Worm (Caenorhabditis elegans) whole organism, L1 larva: ENCODE data around the gene drd-5.

Source experiments
- aly-2 ChIP-seq: fragments of 150-350 bp; optimal IDR thresholded peaks from 2 replicates; lab custom pipeline; 2014; ENCODE audit warnings: missing biosample characterization, missing genetic modification characterization
- fos-1 ChIP-seq: fragments of 150-350 bp; optimal IDR thresholded peaks from 2 replicates; lab custom pipeline; 2014; ENCODE audit warnings: missing biosample characterization, missing genetic modification characterization
- nhr-11 ChIP-seq: fragments of 150-350 bp; optimal IDR thresholded peaks from 2 replicates; lab custom pipeline; 2014; ENCODE audit warnings: missing biosample characterization, missing genetic modification characterization
- nhr-77 ChIP-seq: fragments of 150-350 bp; optimal IDR thresholded peaks from 2 replicates; lab custom pipeline; 2014; ENCODE audit warnings: missing biosample characterization, missing genetic modification characterization
- rnt-1 ChIP-seq: sonication (generic microtip); optimal IDR thresholded peaks from 2 replicates; lab custom pipeline; 2016; ENCODE audit warnings: mild to moderate bottlenecking, missing genetic modification characterization, moderate library complexity, missing compliant biosample characterization
- skn-1 ChIP-seq: fragments of 150-350 bp; optimal IDR thresholded peaks from 2 replicates; lab custom pipeline; 2014; ENCODE audit warnings: missing biosample characterization, missing genetic modification characterization
- tbx-2 ChIP-seq: sonication (generic microtip); optimal IDR thresholded peaks from 2 replicates; lab custom pipeline; 2016; ENCODE audit warnings: missing genetic modification characterization, missing compliant biosample characterization
- xbp-1 ChIP-seq: sonication (generic microtip); optimal IDR thresholded peaks from 2 replicates; lab custom pipeline; 2016; ENCODE audit warnings: missing genetic modification characterization, missing compliant biosample characterization
- ztf-11 ChIP-seq, 2 experiments: sonication (generic microtip); optimal IDR thresholded peaks; 2 replicates each; lab custom pipeline; 2016 to 2017; ENCODE audit warnings: missing genetic modification characterization in 2 of 2, missing biosample characterization in 1 of 2, missing compliant biosample characterization in 1 of 2
- ztf-4 ChIP-seq: fragments of 150-350 bp; optimal IDR thresholded peaks from 2 replicates; lab custom pipeline; 2014; ENCODE audit warnings: missing biosample characterization, missing genetic modification characterization

DNA sequence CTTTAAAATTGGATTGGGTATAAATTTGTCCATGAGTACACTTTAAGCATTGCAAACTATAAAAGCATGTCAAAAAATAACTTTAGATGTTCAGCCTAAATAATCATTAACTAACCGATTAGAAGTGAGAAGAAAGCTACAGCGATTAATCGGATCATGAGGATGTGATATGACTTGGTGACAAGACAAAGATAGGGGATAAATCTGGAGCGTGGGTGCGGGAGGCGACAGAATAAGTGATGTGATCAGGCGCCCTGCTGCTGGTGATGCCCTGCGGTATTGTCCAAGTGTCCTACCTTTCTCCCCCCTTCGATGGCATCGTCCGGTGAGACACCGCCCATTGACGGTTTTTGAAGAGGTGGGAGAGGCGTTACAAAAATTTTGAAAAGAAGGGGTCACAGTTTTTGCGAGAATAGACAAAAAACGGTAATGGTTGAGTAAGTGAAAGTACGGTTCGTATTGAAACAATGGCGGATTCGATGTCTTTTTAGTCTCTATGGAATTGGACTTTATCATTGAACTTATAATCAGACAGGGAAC is 38.6 kb upstream of the drd-5 start, which contains the start of gene F41D9.2:
- TF ChIP-seq aly-2 (no peak), fos-1 (no peak), ztf-4 (tag; lab: Kevin White, UChicago) (no peak), nhr-77 (tag; lab: Kevin White, UChicago) (no peak), nhr-11 (tag; lab: Kevin White, UChicago) (no peak), xbp-1 (tag; lab: Kevin White, UChicago) (no peak), rnt-1 (tag; lab: Kevin White, UChicago) (no peak), skn-1 (tag; lab: Kevin White, UChicago) (no peak), tbx-2 (tag; lab: Kevin White, UChicago) (no peak), ztf-11 (tag; optimal IDR thresholded peaks at IDR 0.05; lab: Kevin White, UChicago) (no peak)
